Fruit fly (Drosophila melanogaster): ENCODE measurements around the gene CG32700.
A peak's percentile ranks its signal among the peaks of the same experiment; 100 is the strongest.

CG32700 gene

DNA sequence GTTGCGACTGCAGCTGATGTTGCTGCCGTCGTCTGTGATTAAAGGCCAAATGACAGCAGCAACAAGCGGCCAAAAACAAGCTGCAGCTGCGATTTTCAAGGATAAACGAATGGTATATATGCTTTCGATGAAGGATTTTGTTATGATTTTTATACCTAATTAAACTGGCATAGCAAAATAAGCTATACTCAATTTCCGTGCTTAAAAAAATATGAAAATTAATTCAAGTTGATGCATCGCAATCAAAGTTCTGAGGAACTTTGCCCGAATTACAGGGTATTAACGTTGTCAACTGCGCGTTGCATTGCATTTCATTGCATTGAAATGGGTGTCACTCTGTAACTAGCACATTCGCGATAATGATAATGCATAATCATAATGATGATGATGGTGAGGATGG, 82.4 kb downstream of the CG32700 start:
- TF ChIP-seq net (GFP tag; optimal IDR thresholded peaks at IDR 0.05): peak; percentile 41
- peak; percentile 85 for TF ChIP-seq eg (GFP tag; IDR thresholded peaks at IDR 0.05)
- no peak for TF ChIP-seq Eip93F (GFP tag; optimal IDR thresholded peaks at IDR 0.05)
- peak; percentile 81 for TF ChIP-seq CG15336 (GFP tag; IDR thresholded peaks at IDR 0.05)
- no peak for TF ChIP-seq fkh (GFP tag; optimal IDR thresholded peaks at IDR 0.05)
- TF ChIP-seq achi (GFP tag; optimal IDR thresholded peaks at IDR 0.05): peak; percentile 54
- peak; percentile 68 for TF ChIP-seq CG3032 (tag; optimal IDR thresholded peaks at IDR 0.05)
- TF ChIP-seq CG6163 (GFP tag; IDR thresholded peaks at IDR 0.05): peak; percentile 78
- peak; percentile 52 for TF ChIP-seq acj6 (GFP tag; optimal IDR thresholded peaks at IDR 0.05)
- TF ChIP-seq Gug (GFP tag; IDR thresholded peaks at IDR 0.05): no peak
- peak in 1 of 2 experiments; percentile 51 for TF ChIP-seq ss (GFP tag; optimal IDR thresholded peaks at IDR 0.05)
- TF ChIP-seq Sox14 (GFP tag; optimal IDR thresholded peaks at IDR 0.05): peak; percentile 60
- peak; percentile 68 for TF ChIP-seq OdsH (GFP tag; optimal IDR thresholded peaks at IDR 0.05)
- TF ChIP-seq Hr38 (GFP tag; optimal IDR thresholded peaks at IDR 0.05): no peak
- peak; percentile 61 for TF ChIP-seq Smox (GFP tag; optimal IDR thresholded peaks at IDR 0.05)
- peak; percentile 47 for TF ChIP-seq cyc (GFP tag; optimal IDR thresholded peaks at IDR 0.05)
- TF ChIP-seq CG7368 (GFP tag; optimal IDR thresholded peaks at IDR 0.05): peak; percentile 28
- peak; percentile 84 for TF ChIP-seq Eip78C (GFP tag)
- peak; percentile 41 for TF ChIP-seq CG1621 (tag; optimal IDR thresholded peaks at IDR 0.05)
- no peak for TF ChIP-seq CG11902 (GFP tag; optimal IDR thresholded peaks at IDR 0.05)
- TF ChIP-seq topi (GFP tag; optimal IDR thresholded peaks at IDR 0.05): peak; percentile 55
- peak; percentile 57 for TF ChIP-seq CG4318 (GFP tag; optimal IDR thresholded peaks at IDR 0.05)
- TF ChIP-seq CG31627 (GFP tag; optimal IDR thresholded peaks at IDR 0.05): peak; percentile 53
- TF ChIP-seq CG6792 (GFP tag; optimal IDR thresholded peaks at IDR 0.05): peak; percentile 60
- peak; percentile 62 for TF ChIP-seq svp (GFP tag)
- TF ChIP-seq salr (GFP tag; optimal IDR thresholded peaks at IDR 0.05): peak; percentile 38 to 41
- peak; percentile 51 for TF ChIP-seq Lpt (GFP tag; optimal IDR thresholded peaks at IDR 0.05)
- no peak for TF ChIP-seq fd85E (GFP tag; optimal IDR thresholded peaks at IDR 0.05)
- TF ChIP-seq CG32006 (GFP tag; optimal IDR thresholded peaks at IDR 0.05): peak; percentile 80
- peak; percentile 18 for TF ChIP-seq spab (GFP tag; optimal IDR thresholded peaks at IDR 0.05)
- TF ChIP-seq Ets96B (tag; optimal IDR thresholded peaks at IDR 0.05): peak; percentile 48
- TF ChIP-seq Ets21C (GFP tag; optimal IDR thresholded peaks at IDR 0.05): peak; percentile 26
- peak; percentile 43 for TF ChIP-seq CG8632 (GFP tag; optimal IDR thresholded peaks at IDR 0.05)
- peak; percentile 56 for TF ChIP-seq CG10631 (GFP tag; optimal IDR thresholded peaks at IDR 0.05)
- TF ChIP-seq fd59A (GFP tag; optimal IDR thresholded peaks at IDR 0.05): peak; percentile 60
- TF ChIP-seq CG6276 (GFP tag; optimal IDR thresholded peaks at IDR 0.05): peak; percentile 6
- peak; percentile 64 for TF ChIP-seq CG10669 (GFP tag; optimal IDR thresholded peaks at IDR 0.05)
- TF ChIP-seq CG3919 (GFP tag; optimal IDR thresholded peaks at IDR 0.05): peak; percentile 32
- TF ChIP-seq Sox15 (GFP tag; optimal IDR thresholded peaks at IDR 0.05): peak; percentile 26
- TF ChIP-seq esn (GFP tag; optimal IDR thresholded peaks at IDR 0.05): peak; percentile 61
- TF ChIP-seq lz (GFP tag; optimal IDR thresholded peaks at IDR 0.05): peak; percentile 25
- peak; percentile 79 for TF ChIP-seq pdm3 (GFP tag; optimal IDR thresholded peaks at IDR 0.05)
- TF ChIP-seq CG11762 (GFP tag; optimal IDR thresholded peaks at IDR 0.05; ENCODE audit: insufficient read depth): no peak
- TF ChIP-seq Hr4 (GFP tag; optimal IDR thresholded peaks at IDR 0.05): peak; percentile 75
- TF ChIP-seq CG8319 (GFP tag; optimal IDR thresholded peaks at IDR 0.05): peak; percentile 37
- peak; percentile 59 for TF ChIP-seq Hr39 (GFP tag; optimal IDR thresholded peaks at IDR 0.05)
- peak; percentile 35 for TF ChIP-seq dsx (GFP tag; optimal IDR thresholded peaks at IDR 0.05; ENCODE audit: poor library complexity, severe bottlenecking)
- peak; percentile 14 for TF ChIP-seq vri (GFP tag; optimal IDR thresholded peaks at IDR 0.05)
- no peak for TF ChIP-seq CG9139 (GFP tag; optimal IDR thresholded peaks at IDR 0.05)
- no peak for TF ChIP-seq Blimp-1 (GFP tag; optimal IDR thresholded peaks at IDR 0.05)
- TF ChIP-seq CG16779 (tag; optimal IDR thresholded peaks at IDR 0.05): no peak
- peak; percentile 43 for TF ChIP-seq Sox102F (GFP tag; optimal IDR thresholded peaks at IDR 0.05)
